Worm (Caenorhabditis elegans): Measurements from ENCODE around the gene F21C10.1.

The F21C10.1 gene

ce11 chrV:9096674-9097073 is 35.5 kb upstream of the F21C10.1 start:
- TF ChIP-seq zip-5 (tag; optimal IDR thresholded peaks at IDR 0.05) (no peak), pqm-1 (tag; optimal IDR thresholded peaks at IDR 0.05) (no peak), rnt-1 (tag; optimal IDR thresholded peaks at IDR 0.05) (no peak), ceh-24 (tag; optimal IDR thresholded peaks at IDR 0.05) (no peak), sdc-2 (tag; optimal IDR thresholded peaks at IDR 0.05) (no peak), F13H6.1 (tag; optimal IDR thresholded peaks at IDR 0.05) (no peak), hlh-6 (tag; optimal IDR thresholded peaks at IDR 0.05) (no peak), T23F11.4 (GFP tag; optimal IDR thresholded peaks at IDR 0.05) (no peak), lim-6 (tag; optimal IDR thresholded peaks at IDR 0.05) (no peak), hlh-8 (tag; optimal IDR thresholded peaks at IDR 0.05) (no peak), nhr-11 (tag; optimal IDR thresholded peaks at IDR 0.05) (no peak), ceh-2 (tag; optimal IDR thresholded peaks at IDR 0.05) (no peak), ceh-14 (tag; optimal IDR thresholded peaks at IDR 0.05) (no peak), pha-2 (tag; optimal IDR thresholded peaks at IDR 0.05) (no peak), ceh-6 (GFP tag; optimal IDR thresholded peaks at IDR 0.05) (no peak)

ce11 chrV:9097213-9097612 is 34.9 kb upstream of the F21C10.1 start:
- no peak for TF ChIP-seq pat-9 (tag; optimal IDR thresholded peaks at IDR 0.05)
- no peak for TF ChIP-seq K02D7.2 (tag; optimal IDR thresholded peaks at IDR 0.05)
- TF ChIP-seq madf-2 (tag; optimal IDR thresholded peaks at IDR 0.05) = no peak
- no peak for TF ChIP-seq pqm-1 (tag; optimal IDR thresholded peaks at IDR 0.05)
- TF ChIP-seq pros-1 (tag; optimal IDR thresholded peaks at IDR 0.05) = no peak
- no peak for TF ChIP-seq unc-55 (GFP tag; optimal IDR thresholded peaks at IDR 0.05)
- TF ChIP-seq unc-3 (GFP tag; conservative IDR thresholded peaks at IDR 0.05) = no peak
- no peak for TF ChIP-seq unc-3 (tag; optimal IDR thresholded peaks at IDR 0.05)

DNA sequence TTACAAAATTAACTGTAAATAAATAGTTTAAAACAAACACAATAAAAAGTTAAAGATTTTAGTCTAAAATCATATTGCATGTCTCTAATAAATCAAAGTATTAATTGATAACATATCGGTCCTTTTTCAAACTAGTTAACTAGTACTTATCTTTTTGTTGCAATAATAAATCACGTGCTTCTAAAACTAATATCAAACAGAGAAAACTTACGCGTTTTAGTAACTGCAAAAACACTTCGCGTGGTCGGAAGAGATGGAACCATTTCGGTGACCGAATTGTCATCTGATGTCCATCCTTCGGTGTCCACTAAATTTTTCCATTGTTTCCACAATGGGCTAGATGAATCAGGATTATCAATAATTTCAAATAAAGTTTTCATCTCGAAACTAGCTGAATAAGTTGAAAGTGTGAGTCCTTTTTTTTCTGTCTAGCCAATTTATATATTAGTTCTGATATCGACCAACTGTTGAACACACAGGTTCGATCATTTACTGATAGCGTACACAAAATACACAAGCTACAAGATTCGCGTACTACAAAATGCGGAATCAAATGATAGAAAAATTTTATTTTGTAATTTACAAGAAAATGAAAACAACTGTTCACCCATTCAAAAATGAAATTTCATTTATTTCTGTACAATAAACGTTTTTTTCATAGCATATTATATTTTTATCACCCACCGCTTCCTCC is 33.7 kb upstream of the F21C10.1 start, which contains the start of gene F21C10.9:
TSS of gene F21C10.9 (minus strand) at position 417 of the 694 bp plus-strand sequence.
- TF ChIP-seq odd-2 (tag; optimal IDR thresholded peaks at IDR 0.05) (no peak), fkh-10 (GFP tag; optimal IDR thresholded peaks at IDR 0.05) (no peak), fkh-6 (tag; optimal IDR thresholded peaks at IDR 0.05) (no peak), hlh-8 (tag; optimal IDR thresholded peaks at IDR 0.05) (no peak), pha-4 (tag; optimal IDR thresholded peaks at IDR 0.05) (no peak), nhr-11 (tag; optimal IDR thresholded peaks at IDR 0.05) (no peak), ceh-14 (tag; optimal IDR thresholded peaks at IDR 0.05) (no peak), ama-1 (optimal IDR thresholded peaks at IDR 0.05) (no peak), ceh-2 (tag; optimal IDR thresholded peaks at IDR 0.05) (no peak), eyg-1 (tag; optimal IDR thresholded peaks at IDR 0.05) (no peak), mec-3 (tag; optimal IDR thresholded peaks at IDR 0.05; ENCODE audit: borderline replicate concordance) (no peak)

DNA sequence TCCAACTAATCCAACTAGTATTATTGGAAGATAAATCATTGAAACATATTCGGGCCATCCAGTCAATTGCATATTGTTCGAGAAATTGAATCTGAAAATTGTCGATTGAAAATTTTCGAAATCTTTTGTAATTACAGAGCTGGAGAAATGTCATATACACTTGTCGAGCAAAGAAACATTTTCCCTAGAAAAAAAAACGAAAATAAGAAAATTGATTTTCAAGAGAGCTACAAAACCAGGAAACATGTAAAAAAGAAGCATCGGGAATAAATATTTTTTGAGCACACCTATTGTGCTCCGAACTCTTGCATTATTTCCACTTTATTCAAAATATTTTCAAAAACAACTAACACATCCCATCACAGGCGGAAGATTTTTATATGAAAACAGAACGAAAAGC is 31.1 kb upstream of the F21C10.1 start, which contains the start of gene frpr-6:
TSS of gene frpr-6 (minus strand) at position 101 of the 400 bp plus-strand sequence.
- TF ChIP-seq ceh-2 (tag; optimal IDR thresholded peaks at IDR 0.05) (no peak), hlh-6 (tag; optimal IDR thresholded peaks at IDR 0.05) (no peak), npax-4 (tag; optimal IDR thresholded peaks at IDR 0.05) (no peak), K09A11.1 (tag; optimal IDR thresholded peaks at IDR 0.05; ENCODE audit: insufficient read depth) (no peak), elt-2 (tag; optimal IDR thresholded peaks at IDR 0.05) (no peak), T23F11.4 (GFP tag; optimal IDR thresholded peaks at IDR 0.05) (no peak), unc-86 (tag; optimal IDR thresholded peaks at IDR 0.05) (no peak), pha-4 (tag; optimal IDR thresholded peaks at IDR 0.05) (no peak), hlh-13 (GFP tag; optimal IDR thresholded peaks at IDR 0.05) (no peak), rnt-1 (tag; optimal IDR thresholded peaks at IDR 0.05) (no peak), ceh-18 (tag; optimal IDR thresholded peaks at IDR 0.05) (no peak), gmeb-2 (tag; optimal IDR thresholded peaks at IDR 0.05) (no peak), unc-3 (GFP tag; conservative IDR thresholded peaks at IDR 0.05) (no peak), unc-3 (tag; optimal IDR thresholded peaks at IDR 0.05) (no peak), pat-9 (tag; optimal IDR thresholded peaks at IDR 0.05) (no peak), ceh-9 (tag; optimal IDR thresholded peaks at IDR 0.05) (no peak), syd-9 (tag; optimal IDR thresholded peaks at IDR 0.05) (no peak), tbx-7 (tag; optimal IDR thresholded peaks at IDR 0.05) (no peak), ref-2 (tag; optimal IDR thresholded peaks at IDR 0.05) (no peak), Y22D7AL.16 (tag; optimal IDR thresholded peaks at IDR 0.05) (no peak)

Measured in whole organism, late embryonic.